Fruit fly (Drosophila melanogaster) whole organism, pupa: Measurements from ENCODE around the gene CG17959.

Experiments
- CG10348 ChIP-seq: fragments of 200-800 bp; sonication (Bioruptor generic); IDR thresholded peaks from 2 replicates; pipeline ENCODE4 v1.3.6; 2022; ENCODE audit warnings: missing biosample characterization, missing genetic modification characterization
- CG12605 ChIP-seq: fragments of 200-800 bp; sonication (Bioruptor generic); IDR thresholded peaks from 2 replicates; pipeline ENCODE4 v1.3.6; 2022; ENCODE audit warnings: missing biosample characterization, missing genetic modification characterization
- CG13204 ChIP-seq: fragments of 200-800 bp; sonication (Bioruptor generic); optimal IDR thresholded peaks from 2 replicates; lab custom pipeline; 2018; ENCODE audit warnings: missing biosample characterization, mild to moderate bottlenecking, missing genetic modification characterization, moderate library complexity
- CG14655 ChIP-seq: fragments of 200-800 bp; sonication (Bioruptor generic); optimal IDR thresholded peaks from 3 replicates; lab custom pipeline; 2017; ENCODE audit warnings: mild to moderate bottlenecking, missing biosample characterization, missing genetic modification reagents, missing genetic modification characterization
- CG15710 ChIP-seq: fragments of 200-800 bp; sonication (Bioruptor generic); optimal IDR thresholded peaks from 2 replicates; lab custom pipeline; 2018; ENCODE audit warnings: missing biosample characterization, mild to moderate bottlenecking, missing genetic modification characterization, moderate library complexity
- CG17806 ChIP-seq: fragments of 200-800 bp; sonication (Bioruptor generic); optimal IDR thresholded peaks from 2 replicates; lab custom pipeline; 2018; ENCODE audit warnings: missing biosample characterization, mild to moderate bottlenecking, missing genetic modification characterization, moderate library complexity
- CG32121 ChIP-seq: fragments of 200-800 bp; sonication (Bioruptor generic); IDR thresholded peaks from 2 replicates; pipeline ENCODE4 v1.3.6; 2022; ENCODE audit warnings: missing biosample characterization, missing genetic modification characterization
- CG34367 ChIP-seq: fragments of 200-800 bp; sonication (Bioruptor generic); optimal IDR thresholded peaks from 2 replicates; lab custom pipeline; 2018; ENCODE audit warnings: missing biosample characterization, mild to moderate bottlenecking, missing genetic modification characterization
- CG4496 ChIP-seq: fragments of 200-800 bp; sonication (Bioruptor generic); IDR thresholded peaks from 3 replicates; pipeline ENCODE4 v1.3.6; 2022; ENCODE audit warnings: missing biosample characterization, missing genetic modification characterization
- CG8159 ChIP-seq: fragments of 200-800 bp; sonication (Bioruptor generic); optimal IDR thresholded peaks from 3 replicates; lab custom pipeline; 2018; ENCODE audit warnings: missing biosample characterization, mild to moderate bottlenecking, missing genetic modification characterization, moderate library complexity
- CG8301 ChIP-seq: fragments of 200-800 bp; sonication (Bioruptor generic); optimal IDR thresholded peaks from 2 replicates; lab custom pipeline; 2018; ENCODE audit warnings: missing biosample characterization, mild to moderate bottlenecking, missing genetic modification characterization
- CG9948 ChIP-seq: fragments of 200-800 bp; sonication (Bioruptor generic); optimal IDR thresholded peaks from 2 replicates; lab custom pipeline; 2018; ENCODE audit warnings: missing biosample characterization, mild to moderate bottlenecking, missing genetic modification characterization, moderate library complexity
- D1 ChIP-seq: fragments of 200-800 bp; sonication (Bioruptor generic); optimal IDR thresholded peaks from 2 replicates; lab custom pipeline; 2018; ENCODE audit warnings: missing biosample characterization, mild to moderate bottlenecking, missing genetic modification characterization, moderate library complexity
- EcR ChIP-seq: fragments of 200-800 bp; sonication (Bioruptor generic); optimal IDR thresholded peaks from 3 replicates; lab custom pipeline; 2019; ENCODE audit warnings: missing biosample characterization, missing genetic modification characterization, mild to moderate bottlenecking, moderate library complexity, missing genetic modification reagents
- Ets98B ChIP-seq: fragments of 200-800 bp; sonication (Bioruptor generic); IDR thresholded peaks from 2 replicates; pipeline ENCODE4 v1.3.6; 2022; ENCODE audit warnings: missing biosample characterization, missing genetic modification characterization
- Pif1A ChIP-seq: fragments of 200-800 bp; sonication (Bioruptor generic); optimal IDR thresholded peaks from 3 replicates; lab custom pipeline; 2016; ENCODE audit warnings: missing biosample characterization, missing genetic modification characterization
- Pif1B ChIP-seq: fragments of 200-800 bp; sonication (Bioruptor generic); optimal IDR thresholded peaks from 3 replicates; lab custom pipeline; 2016; ENCODE audit warnings: missing biosample characterization, missing genetic modification characterization
- Snoo ChIP-seq: fragments of 200-800 bp; sonication (Bioruptor generic); optimal IDR thresholded peaks from 3 replicates; lab custom pipeline; 2017; ENCODE audit warnings: missing biosample characterization, mild to moderate bottlenecking, missing genetic modification characterization, inconsistent platforms
- fd96Ca ChIP-seq: fragments of 200-800 bp; sonication (Bioruptor generic); IDR thresholded peaks from 3 replicates; pipeline ENCODE4 v1.3.6; 2022; ENCODE audit warnings: missing biosample characterization, missing genetic modification characterization
- gl ChIP-seq: fragments of 200-800 bp; sonication (Bioruptor generic); optimal IDR thresholded peaks from 2 replicates; lab custom pipeline; 2018; ENCODE audit warnings: missing biosample characterization, mild to moderate bottlenecking, missing genetic modification characterization
- rn ChIP-seq: fragments of 200-800 bp; sonication (Bioruptor generic); IDR thresholded peaks from 2 replicates; pipeline ENCODE4 v1.3.6; 2022; ENCODE audit warnings: missing biosample characterization, missing genetic modification characterization

Gene CG17959

DNA sequence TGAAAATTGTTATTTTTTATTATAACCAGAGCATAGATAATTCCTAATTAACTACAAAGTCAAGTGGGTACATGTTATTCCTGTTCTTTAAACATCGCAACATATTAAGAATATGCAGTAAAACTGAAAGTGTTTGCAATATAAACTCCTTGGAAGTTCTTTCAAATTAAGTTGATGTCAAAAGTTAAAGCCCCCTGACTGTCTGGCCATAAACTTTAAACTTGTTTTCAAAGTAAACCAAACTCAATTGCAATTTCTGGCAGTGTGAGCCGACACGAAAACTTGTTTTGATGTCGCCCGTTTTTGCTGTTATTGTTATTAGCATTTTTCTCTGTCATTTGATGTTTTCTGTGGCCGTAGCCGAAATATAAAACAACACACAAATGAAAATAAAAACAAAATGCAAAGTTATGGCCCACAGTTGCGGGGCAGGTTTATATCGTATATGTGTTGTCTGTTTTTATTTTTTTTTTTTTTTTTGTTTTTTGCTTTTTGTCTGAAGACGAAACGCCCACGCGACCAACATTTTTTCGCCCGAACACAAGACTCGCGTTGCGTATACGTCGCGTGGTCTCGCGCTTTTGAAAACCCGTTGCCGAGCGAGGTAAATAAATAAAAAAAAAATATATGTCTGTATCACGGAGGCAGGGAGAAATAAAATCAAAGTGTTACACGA lies 46.3 kb downstream of the CG17959 start:
- no peak for TF ChIP-seq CG17806 (tag; lab: Kevin White, UChicago)
- TF ChIP-seq CG4496 (GFP tag; lab: Robert Waterston, UW) = peak; percentile 82
- TF ChIP-seq rn (GFP tag; lab: Robert Waterston, UW) = no peak
- no peak for TF ChIP-seq CG13204 (GFP tag; lab: Kevin White, UChicago)
- no peak for TF ChIP-seq CG10348
- TF ChIP-seq gl = no peak
- peak; percentile 67 for TF ChIP-seq CG12605 (GFP tag; lab: Robert Waterston, UW)
- TF ChIP-seq CG14655 = no peak
- peak; percentile 70 for TF ChIP-seq fd96Ca (GFP tag; lab: Robert Waterston, UW)
- peak; percentile 22 for TF ChIP-seq Pif1B (GFP tag; lab: Kevin White, UChicago)
- no peak for TF ChIP-seq CG8301 (tag; lab: Kevin White, UChicago)
- peak; percentile 77 for TF ChIP-seq Ets98B
- TF ChIP-seq CG34367 (tag; lab: Kevin White, UChicago) = no peak
- TF ChIP-seq D1 (tag; lab: Kevin White, UChicago) = no peak
- no peak for TF ChIP-seq CG9948 (tag; lab: Kevin White, UChicago)
- no peak for TF ChIP-seq EcR (GFP tag; lab: Kevin White, UChicago)
- peak; percentile 10 for TF ChIP-seq Pif1A (GFP tag; lab: Kevin White, UChicago)
- no peak for TF ChIP-seq Snoo (tag; lab: Kevin White, UChicago)
- no peak for TF ChIP-seq CG15710 (tag; lab: Kevin White, UChicago)
- TF ChIP-seq CG8159 (tag; lab: Kevin White, UChicago) = no peak
- TF ChIP-seq CG32121 (GFP tag; lab: Robert Waterston, UW) = peak; percentile 79; the same call in 1 of the 2 replicates
